Fruit fly (Drosophila melanogaster): ENCODE results near the gene Patr-1.
A peak's percentile ranks its signal among the peaks of the same experiment; 100 is the strongest.

Gene Patr-1

DNA sequence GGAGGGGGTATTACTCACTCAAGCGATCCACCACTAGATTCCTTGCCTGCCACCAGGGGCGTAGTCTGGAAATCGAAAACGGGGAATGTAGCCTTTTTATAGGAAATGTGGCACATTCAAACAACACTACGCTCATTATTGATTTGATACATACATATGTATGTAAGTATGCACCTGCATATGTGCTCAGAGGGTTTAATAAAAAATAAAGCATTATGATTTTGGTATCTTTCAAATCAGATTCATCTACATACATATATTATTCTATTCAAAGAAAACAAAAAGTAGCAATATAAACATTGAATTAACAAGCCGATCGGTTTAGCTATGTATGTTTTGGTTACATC lies 13.5 kb downstream of the Patr-1 start:
- TF ChIP-seq rgr (GFP tag; optimal IDR thresholded peaks at IDR 0.05) (peak; percentile 6), Dif (GFP tag; optimal IDR thresholded peaks at IDR 0.05; ENCODE audit: partially characterized antibody) (no peak), foxo (GFP tag; optimal IDR thresholded peaks at IDR 0.05) (peak in 1 of 2 experiments; percentile 38), HLH106 (tag; optimal IDR thresholded peaks at IDR 0.05) (peak; percentile 4)

DNA sequence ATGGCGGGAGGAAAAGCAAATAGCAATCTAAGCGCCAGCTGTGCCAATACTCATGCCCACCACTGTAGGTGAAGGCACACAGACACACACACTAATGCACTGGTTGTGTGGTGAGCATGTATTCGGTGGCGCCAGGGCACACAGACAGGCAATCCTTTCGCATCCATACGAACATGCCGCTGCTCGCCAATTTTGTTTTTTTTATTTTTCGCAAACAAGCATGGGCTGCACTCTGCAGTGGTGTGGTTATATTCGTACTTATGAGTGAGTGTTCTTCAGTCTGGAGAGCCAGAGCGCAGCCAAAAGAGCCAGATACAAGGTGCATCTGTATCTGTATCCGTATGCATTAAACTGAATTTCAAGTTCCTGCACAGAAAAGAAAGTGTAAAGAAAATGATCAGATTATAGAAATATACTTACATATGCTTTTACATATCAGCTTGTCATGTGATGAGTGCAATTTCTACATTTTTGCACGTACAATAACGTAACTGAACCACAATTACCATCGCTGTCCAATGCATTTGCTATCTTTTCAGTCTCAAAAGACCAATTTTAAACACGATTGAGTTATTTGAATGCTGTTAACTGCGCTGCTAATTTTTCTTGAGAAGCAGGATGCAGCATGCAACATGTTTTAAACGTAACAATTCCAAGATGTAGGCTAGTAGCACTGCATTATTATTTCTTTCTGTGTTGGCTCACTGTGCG lies 15.9 kb downstream of the Patr-1 start:
- TF ChIP-seq rgr (GFP tag; optimal IDR thresholded peaks at IDR 0.05) (peak; percentile 48), brk (GFP tag; optimal IDR thresholded peaks at IDR 0.05) (peak; percentile 83), sage (GFP tag; optimal IDR thresholded peaks at IDR 0.05) (no peak), Hr83 (GFP tag; optimal IDR thresholded peaks at IDR 0.05; ENCODE audit: poor library complexity, severe bottlenecking) (peak; percentile 83), fru (GFP tag; optimal IDR thresholded peaks at IDR 0.05) (peak; percentile 69), pan (optimal IDR thresholded peaks at IDR 0.05) (no peak), h (GFP tag; optimal IDR thresholded peaks at IDR 0.05) (peak; percentile 38), N (GFP tag; optimal IDR thresholded peaks at IDR 0.05) (peak; percentile 72), CG9705 (GFP tag; optimal IDR thresholded peaks at IDR 0.05) (peak; percentile 22), Sp1 (GFP tag; optimal IDR thresholded peaks at IDR 0.05) (peak; percentile 34), dl (GFP tag; optimal IDR thresholded peaks at IDR 0.05; ENCODE audit: insufficient read depth in 1 of 2, partially characterized antibody in 2 of 2) (peak in 1 of 2 experiments; percentile 58), jim (GFP tag; optimal IDR thresholded peaks at IDR 0.05) (peak; percentile 56), Jra (GFP tag; optimal IDR thresholded peaks at IDR 0.05) (peak; percentile 46), dsf (GFP tag; optimal IDR thresholded peaks at IDR 0.05; ENCODE audit: borderline replicate concordance) (no peak), usp (GFP tag; optimal IDR thresholded peaks at IDR 0.05) (no peak), OdsH (GFP tag; optimal IDR thresholded peaks at IDR 0.05) (peak; percentile 60), sv (GFP tag; optimal IDR thresholded peaks at IDR 0.05) (no peak), Rel (GFP tag; optimal IDR thresholded peaks at IDR 0.05) (peak; percentile 23), Rel (tag; optimal IDR thresholded peaks at IDR 0.05) (no peak), Myc (optimal IDR thresholded peaks at IDR 0.05) (no peak), br (GFP tag; optimal IDR thresholded peaks at IDR 0.05) (peak; percentile 24), Hnf4 (GFP tag; optimal IDR thresholded peaks at IDR 0.05) (no peak), GATAd (GFP tag; optimal IDR thresholded peaks at IDR 0.05) (no peak), Abd-B (GFP tag; optimal IDR thresholded peaks at IDR 0.05) (no peak), ey (GFP tag; optimal IDR thresholded peaks at IDR 0.05) (peak; percentile 70), Vsx2 (GFP tag; optimal IDR thresholded peaks at IDR 0.05; ENCODE audit: partially characterized antibody) (no peak), Mio (GFP tag; optimal IDR thresholded peaks at IDR 0.05) (no peak), HLH106 (tag; optimal IDR thresholded peaks at IDR 0.05) (peak; percentile 13), lola (GFP tag; optimal IDR thresholded peaks at IDR 0.05) (no peak), CrebA (GFP tag; optimal IDR thresholded peaks at IDR 0.05; ENCODE audit: borderline replicate concordance) (peak; percentile 12), Hr78 (GFP tag; optimal IDR thresholded peaks at IDR 0.05) (peak; percentile 14), psq (GFP tag; optimal IDR thresholded peaks at IDR 0.05) (peak; percentile 53), Dif (GFP tag; optimal IDR thresholded peaks at IDR 0.05; ENCODE audit: partially characterized antibody) (peak; percentile 17), tai (GFP tag; optimal IDR thresholded peaks at IDR 0.05) (no peak), woc (GFP tag; optimal IDR thresholded peaks at IDR 0.05) (no peak), CG32264 (GFP tag; optimal IDR thresholded peaks at IDR 0.05) (no peak), Dfd (GFP tag; optimal IDR thresholded peaks at IDR 0.05) (no peak), dmrt93B (GFP tag; optimal IDR thresholded peaks at IDR 0.05) (peak; percentile 60), foxo (GFP tag; optimal IDR thresholded peaks at IDR 0.05) (peak in 1 of 2 experiments; percentile 67)

DNA sequence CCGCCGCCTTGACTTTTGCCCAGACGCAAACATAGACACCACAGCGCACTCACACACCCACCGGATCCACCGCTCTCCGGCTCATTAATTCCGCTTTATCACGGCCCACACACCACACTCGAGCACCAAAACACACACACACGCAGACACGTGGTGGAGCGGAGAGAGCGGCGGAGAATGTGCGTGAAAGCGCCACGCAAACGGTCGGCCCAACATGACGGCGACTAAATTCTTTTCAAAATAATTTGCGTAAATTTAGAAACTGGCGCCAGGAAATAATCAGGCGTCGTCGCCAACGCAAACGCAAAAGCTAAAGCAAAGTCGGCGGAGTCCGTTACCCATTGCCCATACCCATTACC lies 16.4 kb downstream of the Patr-1 start:
- TF ChIP-seq Dif (GFP tag; optimal IDR thresholded peaks at IDR 0.05; ENCODE audit: partially characterized antibody) (peak; percentile 34), woc (GFP tag; optimal IDR thresholded peaks at IDR 0.05) (no peak), dl (GFP tag; optimal IDR thresholded peaks at IDR 0.05; ENCODE audit: insufficient read depth in 1 of 2, partially characterized antibody in 2 of 2) (peak in 1 of 2 experiments; percentile 27), Sp1 (GFP tag; optimal IDR thresholded peaks at IDR 0.05) (no peak)

Measured in whole organism, wandering third instar larva.